Fruit fly (Drosophila melanogaster) whole organism, pupa: ENCODE results near the gene CG18130.

Experiments used
- CG14655 ChIP-seq: fragments of 200-800 bp; sonication (Bioruptor generic); optimal IDR thresholded peaks from 3 replicates; lab custom pipeline; 2017; ENCODE audit warnings: mild to moderate bottlenecking, missing biosample characterization, missing genetic modification reagents, missing genetic modification characterization
- CG15710 ChIP-seq: fragments of 200-800 bp; sonication (Bioruptor generic); optimal IDR thresholded peaks from 2 replicates; lab custom pipeline; 2018; ENCODE audit warnings: missing biosample characterization, mild to moderate bottlenecking, missing genetic modification characterization, moderate library complexity
- CG32121 ChIP-seq: fragments of 200-800 bp; sonication (Bioruptor generic); IDR thresholded peaks from 2 replicates; pipeline ENCODE4 v1.3.6; 2022; ENCODE audit warnings: missing biosample characterization, missing genetic modification characterization
- CG4496 ChIP-seq: fragments of 200-800 bp; sonication (Bioruptor generic); IDR thresholded peaks from 3 replicates; pipeline ENCODE4 v1.3.6; 2022; ENCODE audit warnings: missing biosample characterization, missing genetic modification characterization
- CG8301 ChIP-seq: fragments of 200-800 bp; sonication (Bioruptor generic); optimal IDR thresholded peaks from 2 replicates; lab custom pipeline; 2018; ENCODE audit warnings: missing biosample characterization, mild to moderate bottlenecking, missing genetic modification characterization
- CG9948 ChIP-seq: fragments of 200-800 bp; sonication (Bioruptor generic); optimal IDR thresholded peaks from 2 replicates; lab custom pipeline; 2018; ENCODE audit warnings: missing biosample characterization, mild to moderate bottlenecking, missing genetic modification characterization, moderate library complexity
- EcR ChIP-seq: fragments of 200-800 bp; sonication (Bioruptor generic); optimal IDR thresholded peaks from 3 replicates; lab custom pipeline; 2019; ENCODE audit warnings: missing biosample characterization, missing genetic modification characterization, mild to moderate bottlenecking, moderate library complexity, missing genetic modification reagents
- Ets98B ChIP-seq: fragments of 200-800 bp; sonication (Bioruptor generic); IDR thresholded peaks from 2 replicates; pipeline ENCODE4 v1.3.6; 2022; ENCODE audit warnings: missing biosample characterization, missing genetic modification characterization
- Pif1A ChIP-seq: fragments of 200-800 bp; sonication (Bioruptor generic); optimal IDR thresholded peaks from 3 replicates; lab custom pipeline; 2016; ENCODE audit warnings: missing biosample characterization, missing genetic modification characterization
- Pif1B ChIP-seq: fragments of 200-800 bp; sonication (Bioruptor generic); optimal IDR thresholded peaks from 3 replicates; lab custom pipeline; 2016; ENCODE audit warnings: missing biosample characterization, missing genetic modification characterization
- Snoo ChIP-seq: fragments of 200-800 bp; sonication (Bioruptor generic); optimal IDR thresholded peaks from 3 replicates; lab custom pipeline; 2017; ENCODE audit warnings: missing biosample characterization, mild to moderate bottlenecking, missing genetic modification characterization, inconsistent platforms
- fd96Ca ChIP-seq: fragments of 200-800 bp; sonication (Bioruptor generic); IDR thresholded peaks from 3 replicates; pipeline ENCODE4 v1.3.6; 2022; ENCODE audit warnings: missing biosample characterization, missing genetic modification characterization
- rn ChIP-seq: fragments of 200-800 bp; sonication (Bioruptor generic); IDR thresholded peaks from 2 replicates; pipeline ENCODE4 v1.3.6; 2022; ENCODE audit warnings: missing biosample characterization, missing genetic modification characterization

DNA sequence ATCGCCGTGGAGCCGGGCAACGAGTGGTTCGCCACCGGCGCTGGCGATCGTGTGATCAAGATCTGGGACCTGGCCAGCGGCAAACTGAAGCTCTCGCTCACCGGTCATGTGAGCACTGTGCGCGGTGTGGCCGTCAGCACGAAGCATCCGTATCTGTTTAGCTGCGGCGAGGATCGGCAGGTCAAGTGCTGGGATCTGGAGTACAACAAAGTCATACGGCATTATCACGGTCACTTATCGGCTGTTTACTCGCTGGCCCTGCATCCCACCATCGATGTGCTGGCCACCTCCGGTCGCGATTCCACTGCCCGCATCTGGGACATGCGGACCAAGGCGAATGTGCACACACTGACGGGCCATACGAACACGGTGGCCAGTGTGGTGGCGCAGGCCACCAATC is 29.2 kb upstream of the CG18130 start:
- no peak for TF ChIP-seq CG15710
- no peak for TF ChIP-seq CG32121 (GFP tag; lab: Robert Waterston, UW)
- no peak for TF ChIP-seq CG14655
- TF ChIP-seq CG4496 (GFP tag; lab: Robert Waterston, UW): no peak
- no peak for TF ChIP-seq Ets98B
- TF ChIP-seq EcR (GFP tag; lab: Kevin White, UChicago): no peak
- TF ChIP-seq Pif1B (GFP tag; lab: Kevin White, UChicago): no peak
- TF ChIP-seq CG8301 (tag; lab: Kevin White, UChicago): no peak
- TF ChIP-seq Pif1A (GFP tag; lab: Kevin White, UChicago): no peak
- TF ChIP-seq rn: no peak
- TF ChIP-seq fd96Ca (GFP tag; lab: Robert Waterston, UW): no peak
- no peak for TF ChIP-seq Snoo (tag; lab: Kevin White, UChicago)
- no peak for TF ChIP-seq CG9948 (tag; lab: Kevin White, UChicago)
